Fruit fly (Drosophila melanogaster): ENCODE data around the gene Dip-B.

DNA sequence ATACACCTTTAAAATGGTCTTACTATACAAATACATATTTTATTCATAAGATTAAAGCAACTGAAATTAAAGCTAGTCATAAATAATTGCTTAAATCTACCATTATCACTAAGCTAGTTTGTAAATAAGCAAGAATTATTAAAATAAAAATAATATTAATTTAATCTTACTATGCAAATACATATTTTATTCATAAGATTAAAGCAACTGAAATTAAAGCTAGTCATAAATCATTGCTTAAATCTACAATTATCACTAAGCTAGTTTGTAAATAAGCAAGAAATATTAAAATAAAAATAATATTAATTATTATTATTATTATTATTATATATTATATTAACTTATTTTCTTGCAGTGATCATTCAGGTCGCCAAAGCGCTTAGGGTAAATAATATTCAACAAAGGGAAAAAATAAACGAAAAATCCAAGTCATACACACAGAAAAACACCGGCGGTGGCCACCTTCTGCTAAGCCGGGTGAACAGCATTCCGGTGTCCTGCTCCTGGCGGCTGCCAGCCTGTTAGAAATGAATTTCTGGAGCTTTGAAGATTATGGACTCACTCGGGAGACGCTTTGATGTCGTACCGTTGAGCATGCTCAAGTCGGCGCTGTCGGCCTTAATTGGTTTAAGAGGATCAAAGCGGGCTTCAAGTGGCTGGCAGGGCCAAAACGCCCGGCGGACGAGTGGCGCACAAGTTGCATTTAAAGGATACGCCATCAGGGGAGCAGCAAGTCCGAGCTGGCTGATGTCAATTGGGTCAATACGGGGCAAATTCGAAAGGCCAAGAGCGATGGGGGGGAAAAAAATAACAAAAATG lies 22.0 kb downstream of the Dip-B start:
- TF ChIP-seq Myc (optimal IDR thresholded peaks at IDR 0.05): no peak
- no peak for TF ChIP-seq psq (optimal IDR thresholded peaks at IDR 0.05)
- TF ChIP-seq ttk (optimal IDR thresholded peaks at IDR 0.05): no peak

Measured in Kc167 (cell line).